Fruit fly (Drosophila melanogaster) whole organism, embryonic: ENCODE results near the gene Ptp10D.

Experiments used
- Atf6 ChIP-seq: fragments of 200-800 bp; sonication (Bioruptor generic); IDR thresholded peaks from 2 replicates; pipeline ENCODE4 v1.3.6; 2022; ENCODE audit warnings: missing biosample characterization, missing genetic modification characterization
- Awh ChIP-seq: fragments of 200-800 bp; sonication (Bioruptor generic); IDR thresholded peaks from 2 replicates; pipeline ENCODE4, ENCODE4 v1.3.6; 2022; ENCODE audit warnings: missing biosample characterization, missing genetic modification characterization
- CG11456 ChIP-seq: fragments of 200-800 bp; sonication (Bioruptor generic); IDR thresholded peaks from 3 replicates; pipeline ENCODE4 v1.3.6; 2022; ENCODE audit warnings: missing biosample characterization, missing genetic modification characterization
- CG13775 ChIP-seq: fragments of 200-800 bp; sonication (Bioruptor generic); optimal IDR thresholded peaks from 3 replicates; lab custom pipeline; 2017; ENCODE audit warnings: missing biosample characterization, mild to moderate bottlenecking, missing genetic modification characterization
- CG15696 ChIP-seq: fragments of 200-800 bp; sonication (Bioruptor generic); optimal IDR thresholded peaks from 2 replicates; lab custom pipeline; 2019; ENCODE audit warnings: missing biosample characterization, mild to moderate bottlenecking, missing genetic modification characterization, moderate library complexity
- CG17829 ChIP-seq: fragments of 200-800 bp; optimal IDR thresholded peaks from 2 replicates; lab custom pipeline; 2019; ENCODE audit warnings: missing biosample characterization, mild to moderate bottlenecking, missing genetic modification characterization, moderate library complexity
- CG18619 ChIP-seq: fragments of 200-800 bp; sonication (Bioruptor generic); optimal IDR thresholded peaks from 3 replicates; lab custom pipeline; 2017; ENCODE audit warnings: missing biosample characterization, mild to moderate bottlenecking, missing genetic modification characterization
- CG2678 ChIP-seq: fragments of 200-800 bp; sonication (Bioruptor generic); optimal IDR thresholded peaks from 3 replicates; lab custom pipeline; 2019; ENCODE audit warnings: missing biosample characterization, mild to moderate bottlenecking, missing genetic modification characterization, moderate library complexity
- CG2875 ChIP-seq: fragments of 200-800 bp; sonication (Bioruptor generic); optimal IDR thresholded peaks from 2 replicates; lab custom pipeline; 2017; ENCODE audit warnings: missing biosample characterization, mild to moderate bottlenecking, missing genetic modification characterization, missing genetic modification reagents
- CG32532 ChIP-seq: fragments of 200-800 bp; sonication (Bioruptor generic); IDR thresholded peaks from 2 replicates; pipeline ENCODE4 v1.3.6; 2022; ENCODE audit warnings: missing biosample characterization, missing genetic modification characterization
- CG32767 ChIP-seq: fragments of 200-800 bp; sonication (Bioruptor generic); IDR thresholded peaks from 2 replicates; pipeline ENCODE4 v1.3.6; 2022; ENCODE audit warnings: missing biosample characterization, missing genetic modification characterization
- CG4360 ChIP-seq: fragments of 200-800 bp; sonication (Bioruptor generic); IDR thresholded peaks from 2 replicates; pipeline ENCODE4 v1.3.6; 2022; ENCODE audit warnings: missing biosample characterization, missing genetic modification characterization
- CG4404 ChIP-seq: fragments of 200-800 bp; sonication (Bioruptor generic); IDR thresholded peaks from 2 replicates; pipeline ENCODE4 v1.3.6; 2022; ENCODE audit warnings: missing biosample characterization, missing genetic modification characterization
- CG4730 ChIP-seq: fragments of 200-800 bp; sonication (Bioruptor generic); IDR thresholded peaks from 2 replicates; pipeline ENCODE4 v1.3.6; 2022; ENCODE audit warnings: missing biosample characterization, missing genetic modification characterization
- CG6689 ChIP-seq: fragments of 200-800 bp; sonication (Bioruptor generic); IDR thresholded peaks from 2 replicates; pipeline ENCODE4 v1.3.6; 2022; ENCODE audit warnings: missing biosample characterization, missing genetic modification characterization
- CG7745 ChIP-seq: fragments of 200-800 bp; sonication (Bioruptor generic); optimal IDR thresholded peaks from 2 replicates; lab custom pipeline; 2018; ENCODE audit warnings: missing biosample characterization, mild to moderate bottlenecking, missing genetic modification characterization, moderate library complexity
- Fer3 ChIP-seq: fragments of 200-800 bp; sonication (Bioruptor generic); optimal IDR thresholded peaks from 2 replicates; lab custom pipeline; 2018; ENCODE audit warnings: missing biosample characterization, mild to moderate bottlenecking, missing genetic modification characterization, moderate library complexity
- HLH54F ChIP-seq: fragments of 200-800 bp; sonication (Bioruptor generic); optimal IDR thresholded peaks from 3 replicates; lab custom pipeline; 2016; ENCODE audit warnings: missing biosample characterization, missing genetic modification characterization
- Nf-YB ChIP-seq: fragments of 200-800 bp; sonication (Bioruptor generic); optimal IDR thresholded peaks from 3 replicates; lab custom pipeline; 2019; ENCODE audit warnings: missing biosample characterization, mild to moderate bottlenecking, missing genetic modification characterization, moderate library complexity
- NfI ChIP-seq: fragments of 200-800 bp; sonication (Bioruptor generic); optimal IDR thresholded peaks from 3 replicates; lab custom pipeline; 2018; ENCODE audit warnings: missing biosample characterization, mild to moderate bottlenecking, missing genetic modification characterization, moderate library complexity
- Ptx1 ChIP-seq: fragments of 200-800 bp; sonication (Bioruptor generic); IDR thresholded peaks from 2 replicates; pipeline ENCODE4 v1.3.6; 2022; ENCODE audit warnings: missing biosample characterization, missing genetic modification characterization
- Sox102F ChIP-seq: fragments of 200-800 bp; sonication (Bioruptor generic); optimal IDR thresholded peaks from 2 replicates; lab custom pipeline; 2018; ENCODE audit warnings: missing biosample characterization, mild to moderate bottlenecking, missing genetic modification characterization, moderate library complexity
- Sry-δ ChIP-seq: fragments of 200-800 bp; sonication (Bioruptor generic); optimal IDR thresholded peaks from 2 replicates; lab custom pipeline; 2016; ENCODE audit warnings: missing biosample characterization, missing genetic modification characterization
- TFAM ChIP-seq: fragments of 200-800 bp; sonication (Bioruptor generic); optimal IDR thresholded peaks from 2 replicates; lab custom pipeline; 2017; ENCODE audit warnings: missing biosample characterization, missing genetic modification characterization, inconsistent platforms
- Taf1 ChIP-seq: fragments of 200-800 bp; sonication (Bioruptor generic); IDR thresholded peaks from 2 replicates; pipeline ENCODE4 v1.3.6; 2022; ENCODE audit warnings: missing biosample characterization, missing genetic modification characterization
- ato ChIP-seq: fragments of 200-800 bp; sonication (Bioruptor generic); IDR thresholded peaks from 2 replicates; pipeline ENCODE4 v1.3.6; 2022; ENCODE audit warnings: missing biosample characterization, missing genetic modification characterization; ENCODE audit not compliant: partially characterized antibody
- bab2 ChIP-seq: fragments of 200-800 bp; sonication (Bioruptor generic); optimal IDR thresholded peaks from 2 replicates; lab custom pipeline; 2016; ENCODE audit warnings: missing biosample characterization, missing genetic modification characterization
- chif ChIP-seq, 2 experiments: fragments of 200-800 bp; sonication (Bioruptor generic); optimal IDR thresholded peaks; 3 replicates each; lab custom pipeline; 2016; ENCODE audit warnings: missing biosample characterization in 2 of 2, missing genetic modification characterization in 2 of 2
- chinmo ChIP-seq: fragments of 200-800 bp; sonication (Bioruptor generic); IDR thresholded peaks from 4 replicates; pipeline ENCODE4 v1.3.6; 2022; ENCODE audit warnings: missing biosample characterization, missing genetic modification characterization; ENCODE audit not compliant: partially characterized antibody
- dm ChIP-seq: fragments of 200-800 bp; sonication (Bioruptor generic); optimal IDR thresholded peaks from 3 replicates; lab custom pipeline; 2016; ENCODE audit warnings: missing biosample characterization, missing genetic modification characterization
- dpn ChIP-seq, 2 experiments: fragments of 200-800 bp; sonication (Bioruptor generic); optimal IDR thresholded peaks; 3 replicates each; lab custom pipeline; 2016; ENCODE audit warnings: missing biosample characterization in 2 of 2, missing genetic modification characterization in 2 of 2
- eve ChIP-seq, 2 experiments: fragments of >200 bp; optimal IDR thresholded peaks; 2 replicates each; lab custom pipeline; 2017; ENCODE audit warnings: missing biosample characterization in 2 of 2, missing genetic modification characterization in 2 of 2
- gsb-n ChIP-seq: fragments of 200-800 bp; sonication (Bioruptor generic); optimal IDR thresholded peaks from 3 replicates; lab custom pipeline; 2018; ENCODE audit warnings: missing biosample characterization, mild to moderate bottlenecking, missing genetic modification characterization
- hbn ChIP-seq: fragments of 200-800 bp; sonication (Bioruptor generic); IDR thresholded peaks from 2 replicates; pipeline ENCODE4 v1.3.6; 2022; ENCODE audit warnings: missing biosample characterization, missing genetic modification characterization; ENCODE audit not compliant: partially characterized antibody
- her ChIP-seq: fragments of 200-800 bp; sonication (Bioruptor generic); optimal IDR thresholded peaks from 2 replicates; lab custom pipeline; 2016; ENCODE audit warnings: missing biosample characterization, missing genetic modification characterization
- inv ChIP-seq: fragments of 200-800 bp; sonication (Bioruptor generic); IDR thresholded peaks from 2 replicates; pipeline ENCODE4 v1.3.6; 2022; ENCODE audit warnings: missing biosample characterization, missing genetic modification characterization; ENCODE audit not compliant: partially characterized antibody
- jigr1 ChIP-seq: fragments of 200-800 bp; sonication (Bioruptor generic); IDR thresholded peaks from 3 replicates; pipeline ENCODE4 v1.3.6; 2022; ENCODE audit warnings: missing biosample characterization, missing genetic modification characterization
- oc ChIP-seq: fragments of 200-800 bp; sonication (Bioruptor generic); optimal IDR thresholded peaks from 2 replicates; lab custom pipeline; 2018; ENCODE audit warnings: missing biosample characterization, mild to moderate bottlenecking, missing genetic modification characterization, moderate library complexity
- odd ChIP-seq: fragments of 200-800 bp; sonication (Bioruptor generic); optimal IDR thresholded peaks from 2 replicates; lab custom pipeline; 2017; ENCODE audit warnings: missing biosample characterization, mild to moderate bottlenecking, missing genetic modification characterization
- pan ChIP-seq, 4 experiments: fragments of >200 bp in 3 of 4; fragments of 200-800 bp in 1 of 4; sonication (Bioruptor generic) in 1 of 4; optimal IDR thresholded peaks in 3 of 4; IDR thresholded peaks in 1 of 4; 2 replicates each; pipeline versions ENCODE4 v1.3.6 to Lab custom; 2017 to 2022; ENCODE audit warnings: missing biosample characterization in 2 of 4, missing genetic modification characterization in 2 of 4, mixed read lengths in 1 of 4
- prd ChIP-seq, 3 experiments: fragments of >200 bp in 2 of 3; fragments of 200-800 bp in 1 of 3; sonication (Bioruptor generic) in 1 of 3; optimal IDR thresholded peaks in 2 of 3; IDR thresholded peaks in 1 of 3; 2 replicates in 2 of 3; 3 replicates in 1 of 3; pipeline versions ENCODE4 v1.3.6 to Lab custom; 2017 to 2022; ENCODE audit warnings: missing biosample characterization in 1 of 3, missing genetic modification characterization in 1 of 3
- pros ChIP-seq: fragments of 200-800 bp; sonication (Bioruptor generic); optimal IDR thresholded peaks from 3 replicates; lab custom pipeline; 2019; ENCODE audit warnings: missing biosample characterization, mild to moderate bottlenecking, missing genetic modification characterization, moderate library complexity
- row ChIP-seq: fragments of 200-800 bp; sonication (Bioruptor generic); IDR thresholded peaks from 3 replicates; pipeline ENCODE4 v1.3.6; 2022; ENCODE audit warnings: missing biosample characterization, missing genetic modification characterization
- scrt ChIP-seq: fragments of 200-800 bp; sonication (Bioruptor generic); optimal IDR thresholded peaks from 2 replicates; lab custom pipeline; 2018; ENCODE audit warnings: missing biosample characterization, mild to moderate bottlenecking, missing genetic modification characterization, moderate library complexity
- tgo ChIP-seq: fragments of 200-800 bp; sonication (Bioruptor generic); IDR thresholded peaks from 3 replicates; pipeline ENCODE4 v1.3.6; 2022; ENCODE audit warnings: missing biosample characterization, missing genetic modification characterization
- tio ChIP-seq: fragments of 200-800 bp; sonication (Bioruptor generic); optimal IDR thresholded peaks from 2 replicates; lab custom pipeline; 2017; ENCODE audit warnings: missing biosample characterization, missing genetic modification characterization, inconsistent platforms
- unpg ChIP-seq: fragments of 200-800 bp; sonication (Bioruptor generic); optimal IDR thresholded peaks from 3 replicates; lab custom pipeline; 2018; ENCODE audit warnings: missing biosample characterization, mild to moderate bottlenecking, missing genetic modification characterization, moderate library complexity
- vfl ChIP-seq: fragments of 200-800 bp; sonication (Bioruptor generic); optimal IDR thresholded peaks from 2 replicates; lab custom pipeline; 2016; ENCODE audit warnings: missing biosample characterization, missing genetic modification characterization
- zen ChIP-seq: fragments of 200-800 bp; sonication (Bioruptor generic); optimal IDR thresholded peaks from 3 replicates; lab custom pipeline; 2018; ENCODE audit warnings: missing biosample characterization, mild to moderate bottlenecking, missing genetic modification characterization, moderate library complexity

Gene Ptp10D

DNA sequence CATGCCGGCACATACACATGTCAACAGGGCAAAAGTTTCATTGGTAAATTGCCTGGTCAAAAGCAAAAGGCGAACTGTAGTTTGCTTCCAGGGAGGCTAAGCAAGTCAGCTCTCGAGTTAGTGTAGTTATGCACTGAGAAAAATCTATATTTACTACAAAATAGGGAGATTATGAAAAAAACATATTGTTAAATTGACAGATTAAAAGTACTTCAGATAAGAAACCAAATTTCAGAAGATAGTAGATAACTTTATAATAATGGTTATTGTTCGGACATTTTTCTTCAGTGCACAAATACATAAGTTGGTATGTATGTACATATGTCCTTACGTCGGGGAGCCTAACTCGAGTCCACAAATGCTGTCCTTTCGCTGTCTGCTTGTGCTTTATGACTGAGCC, 35.3 kb downstream of the Ptp10D start (continued):
- TF ChIP-seq jigr1 (GFP tag; lab: Robert Waterston, UW), result no peak
- TF ChIP-seq Sox102F (GFP tag; lab: Kevin White, UChicago), result peak; percentile 65
- no peak for TF ChIP-seq CG7745 (tag; lab: Kevin White, UChicago)
- peak; percentile 54 for TF ChIP-seq CG17829 (tag; lab: Kevin White, UChicago)
- TF ChIP-seq pros (GFP tag; lab: Kevin White, UChicago), result no peak
- peak; percentile 42 for TF ChIP-seq CG6689 (GFP tag; lab: Robert Waterston, UW)
- TF ChIP-seq zen, result peak; percentile 60
- TF ChIP-seq scrt (GFP tag; lab: Kevin White, UChicago), result peak; percentile 57
- no peak for TF ChIP-seq hbn (GFP tag; lab: Robert Waterston, UW)
- TF ChIP-seq eve (GFP tag; optimal IDR thresholded peaks at IDR 0.05; lab: Kevin White, UChicago), result peak in 1 of 2 experiments; percentile 79
- TF ChIP-seq chif (GFP tag; optimal IDR thresholded peaks at IDR 0.05; lab: Kevin White, UChicago), result peak; percentile 11 to 59
- TF ChIP-seq CG11456 (GFP tag; lab: Robert Waterston, UW), result no peak
- peak; percentile 79 for TF ChIP-seq CG2678
- no peak for TF ChIP-seq dm (GFP tag; lab: Kevin White, UChicago)
- TF ChIP-seq Nf-YB, result peak; percentile 18
- 0 out of 2 replicates have a peak, but pooled peaks have one; percentile 9 for TF ChIP-seq CG4404 (GFP tag; lab: Robert Waterston, UW)
- peak; percentile 18 for TF ChIP-seq CG2875 (GFP tag; lab: Kevin White, UChicago)
- peak; percentile 72 for TF ChIP-seq row (GFP tag; lab: Robert Waterston, UW)
- TF ChIP-seq her (GFP tag; lab: Kevin White, UChicago), result peak; percentile 5
- TF ChIP-seq TFAM (GFP tag; lab: Kevin White, UChicago), result no peak
- TF ChIP-seq Awh, result no peak
- peak; percentile 47 for TF ChIP-seq CG13775 (GFP tag; lab: Kevin White, UChicago)
- TF ChIP-seq CG32532, result peak; percentile 67
- peak; percentile 67 for TF ChIP-seq unpg (GFP tag; lab: Kevin White, UChicago)
- peak; percentile 12 for TF ChIP-seq odd (GFP tag; lab: Kevin White, UChicago)
- TF ChIP-seq prd (optimal IDR thresholded peaks at IDR 0.05; lab: Kevin White, UChicago), result no peak
- peak; percentile 60; the same call in 2 of the 3 replicates for TF ChIP-seq prd (GFP tag; IDR thresholded peaks at IDR 0.05; lab: Robert Waterston, UW)
- TF ChIP-seq ato (GFP tag; lab: Robert Waterston, UW), result no peak
- TF ChIP-seq Atf6 (GFP tag; lab: Robert Waterston, UW), result peak; percentile 65
- TF ChIP-seq Taf1, result peak; percentile 25; the same call in 1 of the 2 replicates
- peak; percentile 51; the same call in 1 of the 2 replicates for TF ChIP-seq Ptx1 (GFP tag; lab: Robert Waterston, UW)
- TF ChIP-seq vfl (GFP tag; lab: Kevin White, UChicago), result no peak
- no peak for TF ChIP-seq CG4360 (GFP tag; lab: Robert Waterston, UW)
- TF ChIP-seq NfI (GFP tag; lab: Kevin White, UChicago), result peak; percentile 5
- 0 out of 2 replicates have a peak, but pooled peaks have one; percentile 49 for TF ChIP-seq CG32767 (GFP tag; lab: Robert Waterston, UW)
- no peak for TF ChIP-seq inv
- peak; percentile 34; the same call in 1 of the 3 replicates for TF ChIP-seq tgo (GFP tag; lab: Robert Waterston, UW)
- TF ChIP-seq HLH54F (GFP tag; lab: Kevin White, UChicago), result peak; percentile 12
- peak; percentile 33 for TF ChIP-seq tio (GFP tag; lab: Kevin White, UChicago)
- no peak for TF ChIP-seq CG18619 (GFP tag; lab: Kevin White, UChicago)
- TF ChIP-seq Fer3, result peak; percentile 67
- TF ChIP-seq CG4730, result 0 out of 2 replicates have a peak, but pooled peaks have one; percentile 7
- peak; percentile 50 for TF ChIP-seq CG15696 (tag; lab: Kevin White, UChicago)
- TF ChIP-seq bab2 (GFP tag; lab: Kevin White, UChicago), result peak; percentile 57
- TF ChIP-seq gsb-n (tag; lab: Kevin White, UChicago), result peak; percentile 32
- no peak for TF ChIP-seq pan (optimal IDR thresholded peaks at IDR 0.05; lab: Kevin White, UChicago)
- peak in 1 of 2 experiments; percentile 64 for TF ChIP-seq pan (GFP tag; optimal IDR thresholded peaks at IDR 0.05 in 1 of 2, IDR thresholded peaks at IDR 0.05 in 1 of 2)
- TF ChIP-seq oc (tag; lab: Kevin White, UChicago), result peak; percentile 36
- TF ChIP-seq chinmo, result no peak
- TF ChIP-seq Sry-δ, result peak; percentile 5
- peak; percentile 11 to 23 for TF ChIP-seq dpn (GFP tag; optimal IDR thresholded peaks at IDR 0.05; lab: Kevin White, UChicago)
